Fruit fly (Drosophila melanogaster): ENCODE measurements around the gene RpL34a.

RpL34a gene

dm6 chr3R:26105924-26106494, 46.9 kb upstream of the RpL34a start (continued):
- TF ChIP-seq CG11398 (GFP tag; optimal IDR thresholded peaks at IDR 0.05) (no peak), toy (GFP tag; IDR thresholded peaks at IDR 0.05) (0 out of 2 replicates have a peak, but pooled peaks have one; percentile 28), CG16863 (GFP tag; optimal IDR thresholded peaks at IDR 0.05) (no peak), insv (GFP tag; optimal IDR thresholded peaks at IDR 0.05) (no peak), HLH3B (GFP tag; IDR thresholded peaks at IDR 0.05) (peak; percentile 58), D19B (GFP tag; optimal IDR thresholded peaks at IDR 0.05) (peak; percentile 50), Dref (GFP tag; IDR thresholded peaks at IDR 0.05) (no peak), CG9932 (GFP tag; IDR thresholded peaks at IDR 0.05) (peak; percentile 72), CG34224 (GFP tag; IDR thresholded peaks at IDR 0.05; ENCODE audit: partially characterized antibody) (no peak), pan (optimal IDR thresholded peaks at IDR 0.05) (no peak), pan (GFP tag; optimal IDR thresholded peaks at IDR 0.05 in 1 of 2, IDR thresholded peaks at IDR 0.05 in 1 of 2) (peak in 1 of 2 experiments; percentile 81), CHES-1-like (GFP tag; optimal IDR thresholded peaks at IDR 0.05) (no peak), CG2678 (tag; optimal IDR thresholded peaks at IDR 0.05) (peak; percentile 85), dan (GFP tag; IDR thresholded peaks at IDR 0.05) (no peak; the same call in 1 of the 2 replicates), sim (GFP tag; IDR thresholded peaks at IDR 0.05) (no peak), Sin3A (optimal IDR thresholded peaks at IDR 0.05) (no peak), cas (GFP tag; IDR thresholded peaks at IDR 0.05) (peak; percentile 38; the same call in 1 of the 2 replicates), CG6765 (GFP tag; optimal IDR thresholded peaks at IDR 0.05) (peak; percentile 73), lmd (GFP tag; IDR thresholded peaks at IDR 0.05) (peak; percentile 88), GATAe (GFP tag; conservative IDR thresholded peaks at IDR 0.05) (peak; percentile 26; the same call in 1 of the 2 replicates), CG18011 (GFP tag; optimal IDR thresholded peaks at IDR 0.05) (peak; percentile 4), CG4730 (GFP tag; IDR thresholded peaks at IDR 0.05) (peak; percentile 62), CG15073 (GFP tag; optimal IDR thresholded peaks at IDR 0.05) (no peak), CG2889 (GFP tag; IDR thresholded peaks at IDR 0.05) (no peak), CG10959 (GFP tag; IDR thresholded peaks at IDR 0.05) (no peak), bigmax (GFP tag; optimal IDR thresholded peaks at IDR 0.05) (no peak), CG34376 (GFP tag; optimal IDR thresholded peaks at IDR 0.05) (no peak), CG17829 (tag; optimal IDR thresholded peaks at IDR 0.05) (peak; percentile 31), lov (optimal IDR thresholded peaks at IDR 0.05) (no peak), lov (GFP tag; IDR thresholded peaks at IDR 0.05) (no peak), tna (GFP tag; IDR thresholded peaks at IDR 0.05; ENCODE audit: partially characterized antibody) (no peak), CG18262 (tag; optimal IDR thresholded peaks at IDR 0.05) (peak; percentile 0), fd96Cb (tag; optimal IDR thresholded peaks at IDR 0.05) (peak; percentile 44), usp (GFP tag; optimal IDR thresholded peaks at IDR 0.05) (no peak), Camta (GFP tag; optimal IDR thresholded peaks at IDR 0.05) (no peak), Oaz (GFP tag; IDR thresholded peaks at IDR 0.05) (peak; percentile 45; the same call in 1 of the 2 replicates), Sry-β (GFP tag; optimal IDR thresholded peaks at IDR 0.05) (no peak), MESR4 (GFP tag; optimal IDR thresholded peaks at IDR 0.05) (no peak), CG14965 (GFP tag; optimal IDR thresholded peaks at IDR 0.05; ENCODE audit: borderline replicate concordance) (no peak), CG17328 (GFP tag; IDR thresholded peaks at IDR 0.05) (no peak), sc (optimal IDR thresholded peaks at IDR 0.05) (no peak), sc (GFP tag; optimal IDR thresholded peaks at IDR 0.05) (no peak), CG13287 (GFP tag; IDR thresholded peaks at IDR 0.05; ENCODE audit: partially characterized antibody) (no peak), CG1792 (GFP tag; optimal IDR thresholded peaks at IDR 0.05) (no peak), CG10543 (GFP tag; optimal IDR thresholded peaks at IDR 0.05) (peak; percentile 58), gt (GFP tag; IDR thresholded peaks at IDR 0.05) (no peak), CG4360 (GFP tag; IDR thresholded peaks at IDR 0.05) (no peak), Hand (GFP tag; optimal IDR thresholded peaks at IDR 0.05) (no peak), D (optimal IDR thresholded peaks at IDR 0.05) (no peak), D (GFP tag; optimal IDR thresholded peaks at IDR 0.05) (no peak), ato (GFP tag; IDR thresholded peaks at IDR 0.05; ENCODE audit: partially characterized antibody) (no peak), Dip3 (GFP tag; optimal IDR thresholded peaks at IDR 0.05) (no peak)
